Worm (Caenorhabditis elegans) whole organism, L4 larva: ENCODE data around the gene cnep-1.

Experiments used
- D1046.2 ChIP-seq: fragments of 200-800 bp; sonication (Bioruptor generic); IDR thresholded peaks from 2 replicates; pipeline ENCODE4 v1.3.6; 2022; ENCODE audit warnings: missing genetic modification characterization, missing compliant biosample characterization
- F26F4.8 ChIP-seq: fragments of 200-800 bp; sonication (Bioruptor generic); conservative IDR thresholded peaks from 2 replicates; pipeline ENCODE4 v1.3.6; 2022; ENCODE audit warnings: missing genetic modification characterization, missing compliant biosample characterization
- F37D6.2 ChIP-seq: sonication (generic microtip); optimal IDR thresholded peaks from 2 replicates; lab custom pipeline; 2016; ENCODE audit warnings: mild to moderate bottlenecking, missing genetic modification characterization, missing compliant biosample characterization
- R02D3.7 ChIP-seq: fragments of 150-350 bp; sonication (generic microtip); optimal IDR thresholded peaks from 3 replicates; lab custom pipeline; 2014; ENCODE audit warnings: missing biosample characterization, missing genetic modification characterization
- T20F7.1 ChIP-seq: fragments of 200-800 bp; sonication (Bioruptor generic); optimal IDR thresholded peaks from 2 replicates; lab custom pipeline; 2018; ENCODE audit warnings: mild to moderate bottlenecking, missing genetic modification characterization, missing compliant biosample characterization
- T26A8.4 ChIP-seq: fragments of 200-800 bp; sonication (Bioruptor generic); IDR thresholded peaks from 2 replicates; pipeline ENCODE4 v1.3.6; 2022; ENCODE audit warnings: missing genetic modification characterization, missing compliant biosample characterization
- Y48G9A.11 ChIP-seq: fragments of 200-800 bp; sonication (Bioruptor generic); IDR thresholded peaks from 2 replicates; pipeline ENCODE4 v1.3.6; 2022; ENCODE audit warnings: missing genetic modification reagents, missing genetic modification characterization, missing compliant biosample characterization
- aha-1 ChIP-seq: fragments of 150-350 bp; peaks from one replicate; lab custom pipeline; 2014; ENCODE audit warnings: missing biosample characterization, missing genetic modification characterization
- ama-1 ChIP-seq: fragments of 150-350 bp; optimal IDR thresholded peaks from 2 replicates; lab custom pipeline; 2014; ENCODE audit warnings: inconsistent platforms, mixed read lengths
- daf-16 ChIP-seq, 3 experiments: sonication (generic microtip); optimal IDR thresholded peaks; 2 replicates each; lab custom pipeline; 2016 to 2017; ENCODE audit warnings: missing genetic modification characterization in 3 of 3, missing genetic modification reagents in 3 of 3, mild to moderate bottlenecking in 2 of 3, missing compliant biosample characterization in 2 of 3, missing biosample characterization in 1 of 3, moderate library complexity in 1 of 3
- dmd-6 ChIP-seq: fragments of 200-800 bp; sonication (Bioruptor generic); IDR thresholded peaks from 2 replicates; pipeline ENCODE4 v1.3.6; 2022; ENCODE audit warnings: missing genetic modification reagents, missing genetic modification characterization, missing compliant biosample characterization
- dmd-9 ChIP-seq: fragments of 200-800 bp; sonication (Bioruptor generic); IDR thresholded peaks from 2 replicates; pipeline ENCODE4 v1.3.6; 2022; ENCODE audit warnings: missing genetic modification reagents, missing genetic modification characterization, missing compliant biosample characterization
- dpl-1 ChIP-seq: fragments of 150-350 bp; optimal IDR thresholded peaks from 2 replicates; lab custom pipeline; 2014; ENCODE audit warnings: missing biosample characterization, missing genetic modification reagents, missing genetic modification characterization
- duxl-1 ChIP-seq: sonication (generic microtip); optimal IDR thresholded peaks from 2 replicates; lab custom pipeline; 2016; ENCODE audit warnings: mild to moderate bottlenecking, missing genetic modification characterization, moderate library complexity, missing compliant biosample characterization; ENCODE audit not compliant: poor library complexity
- dve-1 ChIP-seq: sonication (generic microtip); optimal IDR thresholded peaks from 2 replicates; lab custom pipeline; 2017; ENCODE audit warnings: antibody characterized with exemption, mild to moderate bottlenecking, missing genetic modification characterization, missing compliant biosample characterization; ENCODE audit not compliant: insufficient read depth
- fos-1 ChIP-seq: fragments of 150-350 bp; optimal IDR thresholded peaks from 2 replicates; lab custom pipeline; 2014; ENCODE audit warnings: missing biosample characterization, missing genetic modification characterization
- gei-8 ChIP-seq: fragments of 200-800 bp; sonication (Bioruptor generic); optimal IDR thresholded peaks from 2 replicates; lab custom pipeline; 2018; ENCODE audit warnings: mild to moderate bottlenecking, missing genetic modification characterization, missing compliant biosample characterization
- hif-1 ChIP-seq, 2 experiments: sonication (generic microtip); optimal IDR thresholded peaks; 2 replicates each; lab custom pipeline; 2016 to 2017; ENCODE audit warnings: missing compliant biosample characterization in 2 of 2, missing genetic modification characterization in 2 of 2, missing genetic modification reagents in 2 of 2, missing genotype in 2 of 2, mild to moderate bottlenecking in 1 of 2
- hlh-11 ChIP-seq: fragments of 200-800 bp; sonication (Bioruptor generic); optimal IDR thresholded peaks from 2 replicates; lab custom pipeline; 2018; ENCODE audit warnings: mild to moderate bottlenecking, missing genetic modification characterization, missing compliant biosample characterization
- hlh-30 ChIP-seq: sonication (generic microtip); optimal IDR thresholded peaks from 2 replicates; lab custom pipeline; 2017; ENCODE audit warnings: antibody characterized with exemption, mild to moderate bottlenecking, missing genetic modification characterization, missing compliant biosample characterization; ENCODE audit not compliant: insufficient read depth
- hmg-1.1 ChIP-seq: fragments of 200-800 bp; sonication (Bioruptor generic); IDR thresholded peaks from 2 replicates; pipeline ENCODE4 v1.3.6; 2022; ENCODE audit warnings: missing genetic modification reagents, missing genetic modification characterization, missing compliant biosample characterization
- lin-1 ChIP-seq: fragments of 200-800 bp; sonication (Bioruptor generic); IDR thresholded peaks from 2 replicates; pipeline ENCODE4 v1.3.6; 2022; ENCODE audit warnings: missing genetic modification reagents, missing genetic modification characterization, missing compliant biosample characterization
- lin-38 ChIP-seq: fragments of 200-800 bp; sonication (Bioruptor generic); IDR thresholded peaks from 2 replicates; pipeline ENCODE4 v1.3.6; 2022; ENCODE audit warnings: missing genetic modification reagents, missing genetic modification characterization, missing compliant biosample characterization
- lsy-2 ChIP-seq, 2 experiments: fragments of 150-350 bp in 1 of 2; sonication (generic microtip) in 1 of 2; optimal IDR thresholded peaks; 2 replicates each; lab custom pipeline; 2014 to 2017; ENCODE audit warnings: missing biosample characterization in 2 of 2, missing genetic modification characterization in 2 of 2
- mdl-1 ChIP-seq, 2 experiments: fragments of 150-350 bp in 1 of 2; sonication (generic microtip) in 1 of 2; optimal IDR thresholded peaks; 2 replicates each; lab custom pipeline; 2014 to 2017; ENCODE audit warnings: missing biosample characterization in 2 of 2, missing genetic modification characterization in 2 of 2
- mep-1 ChIP-seq: fragments of 150-350 bp; sonication (generic microtip); optimal IDR thresholded peaks from 3 replicates; lab custom pipeline; 2014; ENCODE audit warnings: missing biosample characterization, missing genetic modification characterization
- mes-2 ChIP-seq: sonication (generic microtip); optimal IDR thresholded peaks from 2 replicates; lab custom pipeline; 2016; ENCODE audit warnings: missing genotype, mild to moderate bottlenecking, missing genetic modification characterization, missing compliant biosample characterization; ENCODE audit not compliant: poor library complexity, severe bottlenecking
- mxl-2 ChIP-seq: fragments of 200-800 bp; sonication (Bioruptor generic); conservative IDR thresholded peaks from 2 replicates; pipeline ENCODE4 v1.3.6; 2022; ENCODE audit warnings: missing genetic modification reagents, missing genetic modification characterization, missing compliant biosample characterization
- mxl-3 ChIP-seq: fragments of 200-800 bp; sonication (Bioruptor generic); optimal IDR thresholded peaks from 2 replicates; lab custom pipeline; 2018; ENCODE audit warnings: mild to moderate bottlenecking, missing genetic modification characterization, missing compliant biosample characterization
- nhr-10 ChIP-seq: fragments of 150-350 bp; optimal IDR thresholded peaks from 2 replicates; lab custom pipeline; 2014; ENCODE audit warnings: missing biosample characterization, missing genetic modification characterization
- nhr-102 ChIP-seq: sonication (generic microtip); optimal IDR thresholded peaks from 2 replicates; lab custom pipeline; 2016; ENCODE audit warnings: mild to moderate bottlenecking, missing genetic modification characterization, moderate library complexity, missing compliant biosample characterization
- nhr-11 ChIP-seq: fragments of 150-350 bp; optimal IDR thresholded peaks from 2 replicates; lab custom pipeline; 2014; ENCODE audit warnings: missing biosample characterization, missing genetic modification characterization
- nhr-25 ChIP-seq: sonication (generic microtip); optimal IDR thresholded peaks from 2 replicates; lab custom pipeline; 2017; ENCODE audit warnings: missing genetic modification characterization, mild to moderate bottlenecking, missing compliant biosample characterization, antibody characterized with exemption, moderate library complexity, borderline replicate concordance; ENCODE audit not compliant: insufficient read depth
- nhr-28 ChIP-seq: fragments of 150-350 bp; optimal IDR thresholded peaks from 2 replicates; lab custom pipeline; 2014; ENCODE audit warnings: missing biosample characterization, missing genetic modification characterization
- nhr-42 ChIP-seq: fragments of 200-800 bp; sonication (Bioruptor generic); IDR thresholded peaks from 2 replicates; pipeline ENCODE4 v1.3.6; 2022; ENCODE audit warnings: missing genetic modification characterization, missing compliant biosample characterization
- nhr-6 ChIP-seq: fragments of 150-350 bp; optimal IDR thresholded peaks from 2 replicates; lab custom pipeline; 2014; ENCODE audit warnings: missing biosample characterization, missing genetic modification characterization
- nhr-76 ChIP-seq: fragments of 150-350 bp; optimal IDR thresholded peaks from 2 replicates; lab custom pipeline; 2014; ENCODE audit warnings: missing biosample characterization, missing genetic modification characterization
- nhr-77 ChIP-seq: fragments of 150-350 bp; optimal IDR thresholded peaks from 2 replicates; lab custom pipeline; 2014; ENCODE audit warnings: missing biosample characterization, missing genetic modification characterization
- php-3 ChIP-seq: fragments of 200-800 bp; sonication (Bioruptor generic); IDR thresholded peaks from 2 replicates; pipeline ENCODE4 v1.3.6; 2022; ENCODE audit warnings: missing genetic modification reagents, missing genetic modification characterization, missing compliant biosample characterization
- rbr-2 ChIP-seq: sonication (generic microtip); optimal IDR thresholded peaks from 2 replicates; lab custom pipeline; 2016; ENCODE audit warnings: missing genotype, missing genetic modification characterization, missing compliant biosample characterization
- saeg-2 ChIP-seq: fragments of 200-800 bp; sonication (Bioruptor generic); IDR thresholded peaks from 2 replicates; pipeline ENCODE4 v1.3.6; 2022; ENCODE audit warnings: missing genetic modification reagents, missing genetic modification characterization, missing compliant biosample characterization
- spr-1 ChIP-seq: sonication (generic microtip); optimal IDR thresholded peaks from 2 replicates; lab custom pipeline; 2016; ENCODE audit warnings: mild to moderate bottlenecking, missing genetic modification characterization, missing compliant biosample characterization
- spr-3 ChIP-seq: fragments of 200-800 bp; sonication (Bioruptor generic); optimal IDR thresholded peaks from 2 replicates; lab custom pipeline; 2018; ENCODE audit warnings: mild to moderate bottlenecking, missing genetic modification characterization, missing compliant biosample characterization
- unc-130 ChIP-seq: sonication (generic microtip); optimal IDR thresholded peaks from 2 replicates; lab custom pipeline; 2016; ENCODE audit warnings: missing genetic modification reagents, missing genetic modification characterization, missing compliant biosample characterization
- unc-39 ChIP-seq: sonication (generic microtip); optimal IDR thresholded peaks from 2 replicates; lab custom pipeline; 2017; ENCODE audit warnings: missing biosample characterization, missing genetic modification characterization
- unc-62 ChIP-seq, 3 experiments: fragments of 150-350 bp in 1 of 3; sonication (generic microtip); optimal IDR thresholded peaks in 2 of 3; peaks in 1 of 3; 1 replicate in 1 of 3; 2 replicates in 2 of 3; lab custom pipeline; 2014 to 2017; ENCODE audit warnings: missing biosample characterization in 3 of 3, missing genetic modification characterization in 3 of 3, missing genetic modification reagents in 3 of 3, missing genotype in 1 of 3
- zfp-2 ChIP-seq: sonication (generic microtip); optimal IDR thresholded peaks from 2 replicates; lab custom pipeline; 2016; ENCODE audit warnings: mild to moderate bottlenecking, missing genetic modification characterization, missing compliant biosample characterization
- zip-2 ChIP-seq: fragments of 150-350 bp; optimal IDR thresholded peaks from 2 replicates; lab custom pipeline; 2014; ENCODE audit warnings: missing biosample characterization, missing genetic modification characterization
- ztf-7 ChIP-seq: fragments of 150-350 bp; optimal IDR thresholded peaks from 2 replicates; lab custom pipeline; 2014; ENCODE audit warnings: missing biosample characterization, missing genetic modification characterization

Gene cnep-1

DNA sequence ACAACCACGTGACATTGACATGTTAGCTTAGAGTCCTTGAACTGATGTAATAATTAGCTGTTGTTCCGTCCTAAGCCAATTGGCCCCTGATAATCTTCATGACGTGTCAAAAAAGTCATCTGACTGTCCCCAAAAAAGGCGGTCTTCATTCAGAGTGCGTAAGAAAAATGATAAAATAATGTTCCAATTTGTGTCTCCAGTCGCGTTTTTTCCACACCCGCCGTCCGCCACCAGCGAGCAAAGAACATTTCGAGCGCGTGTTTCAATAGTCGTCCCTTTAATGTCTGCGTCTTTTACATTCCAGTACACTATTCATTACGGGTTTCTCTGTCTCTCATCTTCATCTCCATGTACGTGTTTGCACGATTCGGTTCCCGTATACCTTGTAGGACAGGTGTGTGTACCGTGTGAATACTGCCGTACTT, 27.3 kb downstream of the cnep-1 start:
- peak; percentile 91 for TF ChIP-seq gei-8 (GFP tag; lab: Kevin White, UChicago)
- TF ChIP-seq lin-1 (GFP tag; lab: Robert Waterston, UW), result peak; percentile 62; the same call in 1 of the 2 replicates
- TF ChIP-seq T26A8.4 (GFP tag; lab: Robert Waterston, UW), result peak; percentile 59; the same call in 1 of the 2 replicates
- peak; percentile 77 for TF ChIP-seq T20F7.1 (GFP tag; lab: Kevin White, UChicago)
- TF ChIP-seq mep-1 (tag; lab: Kevin White, UChicago), result peak; percentile 89
- no peak for TF ChIP-seq F37D6.2 (tag; lab: Kevin White, UChicago)
- no peak for TF ChIP-seq fos-1 (tag; lab: Kevin White, UChicago)
- TF ChIP-seq lin-38 (GFP tag; lab: Robert Waterston, UW), result no peak
- peak; percentile 85 for TF ChIP-seq dve-1 (tag; lab: Kevin White, UChicago)
- no peak for TF ChIP-seq dmd-9 (GFP tag; lab: Robert Waterston, UW)
- peak; percentile 39 for TF ChIP-seq zfp-2 (tag; lab: Kevin White, UChicago)
- TF ChIP-seq duxl-1 (tag; lab: Kevin White, UChicago), result peak; percentile 22
- peak; percentile 65 for TF ChIP-seq mes-2 (tag; lab: Kevin White, UChicago)
- peak; percentile 32 for TF ChIP-seq nhr-10
- peak; percentile 27 for TF ChIP-seq dpl-1 (GFP tag; lab: Kevin White, UChicago)
- TF ChIP-seq Y48G9A.11 (GFP tag; lab: Robert Waterston, UW), result no peak
- peak; percentile 97 for TF ChIP-seq aha-1 (tag; lab: Kevin White, UChicago)
- TF ChIP-seq nhr-25 (tag; lab: Kevin White, UChicago), result peak; percentile 80
- TF ChIP-seq saeg-2 (GFP tag; lab: Robert Waterston, UW), result peak; percentile 85
- no peak for TF ChIP-seq unc-39 (tag; lab: Kevin White, UChicago)
- TF ChIP-seq nhr-76 (tag; lab: Kevin White, UChicago), result peak; percentile 33
- TF ChIP-seq hif-1 (tag; optimal IDR thresholded peaks at IDR 0.05; lab: Kevin White, UChicago), result peak; percentile 3 to 91
- TF ChIP-seq nhr-77 (tag; lab: Kevin White, UChicago), result peak; percentile 83
- TF ChIP-seq D1046.2, result no peak
- TF ChIP-seq spr-1 (tag; lab: Kevin White, UChicago), result peak; percentile 42
- peak; percentile 46 for TF ChIP-seq ama-1 (lab: Kevin White, UChicago)
- TF ChIP-seq hlh-30 (tag; lab: Kevin White, UChicago), result peak; percentile 90
- TF ChIP-seq F26F4.8 (GFP tag; lab: Robert Waterston, UW), result no peak
- peak; percentile 89 to 95 for TF ChIP-seq mdl-1 (tag; optimal IDR thresholded peaks at IDR 0.05; lab: Kevin White, UChicago)
- peak; percentile 92 for TF ChIP-seq nhr-102
- TF ChIP-seq zip-2, result no peak
- peak; percentile 51 to 80 for TF ChIP-seq lsy-2 (tag; optimal IDR thresholded peaks at IDR 0.05; lab: Kevin White, UChicago)
- TF ChIP-seq nhr-42 (GFP tag; lab: Robert Waterston, UW), result 0 out of 2 replicates have a peak, but pooled peaks have one; percentile 36
- peak; percentile 72 for TF ChIP-seq php-3 (GFP tag; lab: Robert Waterston, UW)
- TF ChIP-seq spr-3 (GFP tag; lab: Kevin White, UChicago), result no peak
- peak in 1 of 2 experiments; percentile 93 for TF ChIP-seq unc-62 (GFP tag; optimal IDR thresholded peaks at IDR 0.05 in 1 of 2; lab: Kevin White, UChicago)
- no peak for TF ChIP-seq unc-62 (tag; optimal IDR thresholded peaks at IDR 0.05; lab: Kevin White, UChicago)
- peak; percentile 94 for TF ChIP-seq mxl-3 (GFP tag; lab: Kevin White, UChicago)
- TF ChIP-seq ztf-7 (tag; lab: Kevin White, UChicago), result peak; percentile 36
- 0 out of 2 replicates have a peak, but pooled peaks have one; percentile 3 for TF ChIP-seq mxl-2 (GFP tag; lab: Robert Waterston, UW)
- TF ChIP-seq nhr-11 (tag; lab: Kevin White, UChicago), result peak; percentile 72
- TF ChIP-seq R02D3.7 (tag; lab: Kevin White, UChicago), result no peak
- TF ChIP-seq dmd-6 (GFP tag; lab: Robert Waterston, UW), result peak; percentile 93
- TF ChIP-seq daf-16 (GFP tag; optimal IDR thresholded peaks at IDR 0.05; lab: Kevin White, UChicago), result no peak
- peak; percentile 59 for TF ChIP-seq daf-16 (tag; optimal IDR thresholded peaks at IDR 0.05; lab: Kevin White, UChicago)
- TF ChIP-seq hlh-11 (tag; lab: Kevin White, UChicago), result peak; percentile 97
- TF ChIP-seq hmg-1.1, result peak; percentile 61
- no peak for TF ChIP-seq unc-130 (GFP tag; lab: Kevin White, UChicago)
- TF ChIP-seq rbr-2 (tag; lab: Kevin White, UChicago), result peak; percentile 60
- peak; percentile 30 for TF ChIP-seq nhr-6 (tag; lab: Kevin White, UChicago)
- peak; percentile 97 for TF ChIP-seq nhr-28
